Fruit fly (Drosophila melanogaster): ENCODE results near the gene CG42570.

CG42570 gene

dm6 chr3L:15768947-15769389 lies 51.3 kb downstream of the CG42570 start (continued):
- no peak for TF ChIP-seq ERR (GFP tag; optimal IDR thresholded peaks at IDR 0.05)
- TF ChIP-seq CG6654 (GFP tag; optimal IDR thresholded peaks at IDR 0.05): peak; percentile 19
- TF ChIP-seq tap (tag; optimal IDR thresholded peaks at IDR 0.05): peak; percentile 71
- TF ChIP-seq D (optimal IDR thresholded peaks at IDR 0.05): no peak
- peak; percentile 80 for TF ChIP-seq D (GFP tag; optimal IDR thresholded peaks at IDR 0.05)
- TF ChIP-seq CG17359 (tag; optimal IDR thresholded peaks at IDR 0.05): peak; percentile 79
- TF ChIP-seq chm (GFP tag; IDR thresholded peaks at IDR 0.05): no peak
- TF ChIP-seq CG12219 (GFP tag; optimal IDR thresholded peaks at IDR 0.05): no peak
- TF ChIP-seq CG16863 (GFP tag; optimal IDR thresholded peaks at IDR 0.05): no peak
- TF ChIP-seq CG11695 (GFP tag; IDR thresholded peaks at IDR 0.05): 0 out of 3 replicates have a peak, but pooled peaks have one; percentile 19
- peak; percentile 29 for TF ChIP-seq BtbVII (GFP tag; optimal IDR thresholded peaks at IDR 0.05)
- no peak for TF ChIP-seq sr (GFP tag; IDR thresholded peaks at IDR 0.05)
- peak; percentile 36 for TF ChIP-seq CG12104 (GFP tag; optimal IDR thresholded peaks at IDR 0.05)
- TF ChIP-seq CG11398 (GFP tag; optimal IDR thresholded peaks at IDR 0.05): no peak
- TF ChIP-seq NC2α (GFP tag; optimal IDR thresholded peaks at IDR 0.05): no peak
- no peak for TF ChIP-seq hb (GFP tag; IDR thresholded peaks at IDR 0.05; ENCODE audit: partially characterized antibody)
- TF ChIP-seq nerfin-2 (GFP tag; IDR thresholded peaks at IDR 0.05; ENCODE audit: partially characterized antibody): no peak
- TF ChIP-seq Meics (GFP tag; optimal IDR thresholded peaks at IDR 0.05): peak; percentile 28
- no peak for TF ChIP-seq Dp (GFP tag; optimal IDR thresholded peaks at IDR 0.05)
- TF ChIP-seq zen2 (GFP tag; IDR thresholded peaks at IDR 0.05; ENCODE audit: partially characterized antibody): no peak
- TF ChIP-seq tup (GFP tag; optimal IDR thresholded peaks at IDR 0.05): peak; percentile 61
- TF ChIP-seq Ravus (GFP tag; IDR thresholded peaks at IDR 0.05): no peak
- TF ChIP-seq Jarid2 (GFP tag; optimal IDR thresholded peaks at IDR 0.05): peak; percentile 25
- TF ChIP-seq vvl (GFP tag; IDR thresholded peaks at IDR 0.05): peak; percentile 69
- TF ChIP-seq CG6254 (GFP tag; optimal IDR thresholded peaks at IDR 0.05): peak; percentile 77
- TF ChIP-seq CG30403 (GFP tag; optimal IDR thresholded peaks at IDR 0.05): peak; percentile 50
- peak; percentile 51 for TF ChIP-seq CG1602 (GFP tag; optimal IDR thresholded peaks at IDR 0.05)
- TF ChIP-seq CG4730 (GFP tag; IDR thresholded peaks at IDR 0.05): peak; percentile 48
- no peak for TF ChIP-seq Dfd (GFP tag; optimal IDR thresholded peaks at IDR 0.05)
- TF ChIP-seq twi (tag; optimal IDR thresholded peaks at IDR 0.05): peak; percentile 58
- TF ChIP-seq CG2120 (GFP tag; optimal IDR thresholded peaks at IDR 0.05): no peak
- TF ChIP-seq ab (GFP tag; optimal IDR thresholded peaks at IDR 0.05): no peak
- TF ChIP-seq NC2β (GFP tag; optimal IDR thresholded peaks at IDR 0.05): no peak
- TF ChIP-seq CG4404 (GFP tag; IDR thresholded peaks at IDR 0.05): peak; percentile 72
- TF ChIP-seq Nf-YC (tag; optimal IDR thresholded peaks at IDR 0.05): peak; percentile 27
- peak; percentile 21 for TF ChIP-seq nerfin-1 (tag; optimal IDR thresholded peaks at IDR 0.05)
- TF ChIP-seq salm (tag; optimal IDR thresholded peaks at IDR 0.05): peak; percentile 29
- no peak for TF ChIP-seq CG32532 (GFP tag; IDR thresholded peaks at IDR 0.05)
- TF ChIP-seq CG3065 (GFP tag; optimal IDR thresholded peaks at IDR 0.05): peak; percentile 7
- TF ChIP-seq oc (tag; optimal IDR thresholded peaks at IDR 0.05): peak; percentile 56
- no peak for TF ChIP-seq CG11247 (GFP tag; IDR thresholded peaks at IDR 0.05)
- peak; percentile 55 for TF ChIP-seq Max (GFP tag; optimal IDR thresholded peaks at IDR 0.05)
- TF ChIP-seq Eip74EF (GFP tag; optimal IDR thresholded peaks at IDR 0.05): peak in 1 of 2 experiments; percentile 17
- peak in 1 of 2 experiments; percentile 28 for TF ChIP-seq Hr78 (GFP tag; optimal IDR thresholded peaks at IDR 0.05)
- TF ChIP-seq odd (GFP tag; optimal IDR thresholded peaks at IDR 0.05): peak; percentile 28
- TF ChIP-seq ato (GFP tag; IDR thresholded peaks at IDR 0.05; ENCODE audit: partially characterized antibody): no peak
- 0 out of 2 replicates have a peak, but pooled peaks have one; percentile 40 for TF ChIP-seq slbo (GFP tag; IDR thresholded peaks at IDR 0.05)
- TF ChIP-seq CG17361 (GFP tag; IDR thresholded peaks at IDR 0.05): peak; percentile 85
- no peak for TF ChIP-seq Tbp (GFP tag; optimal IDR thresholded peaks at IDR 0.05)
- peak; percentile 62 for TF ChIP-seq Asciz (GFP tag; optimal IDR thresholded peaks at IDR 0.05)
- no peak for TF ChIP-seq Usf (GFP tag; optimal IDR thresholded peaks at IDR 0.05)
